Comparison of ENCODE assay signal across 1 fruit fly cellular context in genomic region chrX:10771856-10772592, dm6.
TF ChIP-seq lines count a peak whose summit lies in the region.

Gene CG15211 (plus strand): TSS chrX:10772541.

TF ChIP-seq in whole organism, embryonic, 481 proteins besides CTCF, POLR2A, EP300 and RAD21 (continued from another document):
- peak; percentile 24; the same call in 1 of the 3 replicates for TF ChIP-seq CG34422 (GFP tag; IDR thresholded peaks at IDR 0.05; lab: Robert Waterston, UW)
- no peak for TF ChIP-seq CG31365 (tag; optimal IDR thresholded peaks at IDR 0.05; lab: Kevin White, UChicago)
- TF ChIP-seq tio (GFP tag; optimal IDR thresholded peaks at IDR 0.05; lab: Kevin White, UChicago): peak; percentile 70
- no peak for TF ChIP-seq CG43689 (GFP tag; IDR thresholded peaks at IDR 0.05; lab: Robert Waterston, UW)
- no peak for TF ChIP-seq CG14860 (GFP tag; IDR thresholded peaks at IDR 0.05; lab: Robert Waterston, UW; ENCODE audit: partially characterized antibody)
- no peak for TF ChIP-seq yki (optimal IDR thresholded peaks at IDR 0.05; lab: Kevin White, UChicago)
- TF ChIP-seq CG11456 (GFP tag; IDR thresholded peaks at IDR 0.05; lab: Robert Waterston, UW): no peak; the same call in 2 of the 3 replicates
- TF ChIP-seq CG18262 (tag; optimal IDR thresholded peaks at IDR 0.05; lab: Kevin White, UChicago): peak; percentile 85
- no peak for TF ChIP-seq TFAM (GFP tag; optimal IDR thresholded peaks at IDR 0.05; lab: Kevin White, UChicago)
- peak; percentile 79 for TF ChIP-seq CG11504 (tag; optimal IDR thresholded peaks at IDR 0.05; lab: Kevin White, UChicago)
- TF ChIP-seq unpg (GFP tag; optimal IDR thresholded peaks at IDR 0.05; lab: Kevin White, UChicago): peak; percentile 82
- no peak for TF ChIP-seq unc-4 (GFP tag; IDR thresholded peaks at IDR 0.05; lab: Robert Waterston, UW; ENCODE audit: partially characterized antibody)
- peak; percentile 39 for TF ChIP-seq CG10431 (GFP tag; optimal IDR thresholded peaks at IDR 0.05; lab: Kevin White, UChicago)
